Worm (Caenorhabditis elegans) whole organism, young adult: ENCODE results near the gene F09E5.8.

Source experiments
- B0261.1 ChIP-seq: sonication (generic microtip); optimal IDR thresholded peaks from 2 replicates; lab custom pipeline; 2016; ENCODE audit warnings: mild to moderate bottlenecking, missing genetic modification characterization, moderate library complexity, missing compliant biosample characterization
- D2030.7 ChIP-seq: fragments of 200-800 bp; sonication (Bioruptor generic); IDR thresholded peaks from 2 replicates; pipeline ENCODE4 v1.3.6; 2022; ENCODE audit warnings: missing genetic modification reagents, missing genetic modification characterization, missing compliant biosample characterization
- F22D6.2 ChIP-seq: sonication (generic microtip); optimal IDR thresholded peaks from 2 replicates; lab custom pipeline; 2016; ENCODE audit warnings: mild to moderate bottlenecking, missing genetic modification characterization, missing compliant biosample characterization
- F49E8.2 ChIP-seq: sonication (generic microtip); optimal IDR thresholded peaks from 3 replicates; lab custom pipeline; 2017; ENCODE audit warnings: missing genetic modification characterization, mild to moderate bottlenecking, missing compliant biosample characterization, antibody characterized with exemption, moderate library complexity; ENCODE audit not compliant: insufficient read depth
- F52B5.7 ChIP-seq: sonication (generic microtip); optimal IDR thresholded peaks from 2 replicates; lab custom pipeline; 2016; ENCODE audit warnings: mild to moderate bottlenecking, missing genetic modification characterization, missing compliant biosample characterization
- K11D2.4 ChIP-seq: fragments of 200-800 bp; sonication (Bioruptor generic); IDR thresholded peaks from 2 replicates; pipeline ENCODE4 v1.3.6; 2022; ENCODE audit warnings: missing genetic modification reagents, missing genetic modification characterization, missing compliant biosample characterization
- K12H6.12 ChIP-seq: fragments of 200-800 bp; sonication (Bioruptor generic); optimal IDR thresholded peaks from 2 replicates; lab custom pipeline; 2018; ENCODE audit warnings: mild to moderate bottlenecking, missing genetic modification characterization, missing compliant biosample characterization
- T07F8.4 ChIP-seq: sonication (generic microtip); optimal IDR thresholded peaks from 2 replicates; lab custom pipeline; 2016; ENCODE audit warnings: mild to moderate bottlenecking, missing genetic modification characterization, moderate library complexity, missing compliant biosample characterization
- Y53G8AR.9 ChIP-seq: fragments of 200-800 bp; sonication (Bioruptor generic); conservative IDR thresholded peaks from 2 replicates; pipeline ENCODE4 v1.3.6; 2022; ENCODE audit warnings: missing genetic modification reagents, missing genetic modification characterization, missing compliant biosample characterization
- Y95B8A.8 ChIP-seq: fragments of 200-800 bp; sonication (Bioruptor generic); IDR thresholded peaks from 2 replicates; pipeline ENCODE4 v1.3.6; 2022; ENCODE audit warnings: missing genetic modification reagents, missing genetic modification characterization, missing compliant biosample characterization
- ZK185.1 ChIP-seq: sonication (generic microtip); optimal IDR thresholded peaks from 2 replicates; lab custom pipeline; 2016; ENCODE audit warnings: mild to moderate bottlenecking, missing genetic modification characterization, missing compliant biosample characterization; ENCODE audit not compliant: poor library complexity, severe bottlenecking
- ama-1 ChIP-seq, 3 experiments: fragments of 150-350 bp in 1 of 3; sonication (generic microtip) in 2 of 3; optimal IDR thresholded peaks; 2 replicates each; lab custom pipeline; 2014 to 2018; ENCODE audit warnings: missing biosample characterization in 2 of 3, missing genetic modification characterization in 2 of 3, missing genetic modification reagents in 2 of 3
- aptf-2 ChIP-seq: fragments of 200-800 bp; sonication (Bioruptor generic); conservative IDR thresholded peaks from 2 replicates; pipeline ENCODE4 v1.3.6; 2022; ENCODE audit warnings: missing genetic modification reagents, missing genetic modification characterization, missing compliant biosample characterization
- aptf-3 ChIP-seq: fragments of 200-800 bp; sonication (Bioruptor generic); IDR thresholded peaks from 2 replicates; pipeline ENCODE4 v1.3.6; 2022; ENCODE audit warnings: missing genetic modification characterization, missing compliant biosample characterization
- atf-7 ChIP-seq: sonication (generic microtip); optimal IDR thresholded peaks from 2 replicates; lab custom pipeline; 2017; ENCODE audit warnings: mild to moderate bottlenecking, missing genetic modification characterization, missing compliant biosample characterization
- attf-5 ChIP-seq: fragments of 200-800 bp; sonication (Bioruptor generic); optimal IDR thresholded peaks from 2 replicates; lab custom pipeline; 2018; ENCODE audit warnings: mild to moderate bottlenecking, missing genetic modification characterization, missing compliant biosample characterization
- ccch-3 ChIP-seq: fragments of 200-800 bp; sonication (Bioruptor generic); optimal IDR thresholded peaks from 2 replicates; lab custom pipeline; 2018; ENCODE audit warnings: mild to moderate bottlenecking, missing genetic modification characterization, missing compliant biosample characterization
- cebp-2 ChIP-seq: fragments of 200-800 bp; sonication (Bioruptor generic); IDR thresholded peaks from 2 replicates; pipeline ENCODE4 v1.3.6; 2022; ENCODE audit warnings: missing genetic modification characterization, missing compliant biosample characterization
- ceh-40 ChIP-seq: fragments of 200-800 bp; sonication (Bioruptor generic); IDR thresholded peaks from 2 replicates; pipeline ENCODE4 v1.3.6; 2022; ENCODE audit warnings: missing genetic modification characterization, missing compliant biosample characterization
- ceh-79 ChIP-seq: sonication (generic microtip); optimal IDR thresholded peaks from 2 replicates; lab custom pipeline; 2017; ENCODE audit warnings: mild to moderate bottlenecking, missing genetic modification characterization, missing compliant biosample characterization
- dox-1 ChIP-seq: fragments of 200-800 bp; sonication (Bioruptor generic); IDR thresholded peaks from 2 replicates; pipeline ENCODE4 v1.3.6; 2022; ENCODE audit warnings: missing genetic modification reagents, missing genetic modification characterization, missing compliant biosample characterization
- dpl-1 ChIP-seq: fragments of 150-350 bp; optimal IDR thresholded peaks from 2 replicates; lab custom pipeline; 2014; ENCODE audit warnings: missing biosample characterization, missing genetic modification reagents, missing genetic modification characterization
- egl-44 ChIP-seq: fragments of 200-800 bp; sonication (Bioruptor generic); IDR thresholded peaks from 2 replicates; pipeline ENCODE4 v1.3.6; 2022; ENCODE audit warnings: missing genetic modification reagents, missing genetic modification characterization, missing compliant biosample characterization
- egrh-3 ChIP-seq: fragments of 200-800 bp; sonication (Bioruptor generic); IDR thresholded peaks from 2 replicates; pipeline ENCODE4 v1.3.6; 2022; ENCODE audit warnings: missing genetic modification reagents, missing genetic modification characterization, missing compliant biosample characterization
- gei-17 ChIP-seq: fragments of 200-800 bp; sonication (Bioruptor generic); optimal IDR thresholded peaks from 2 replicates; lab custom pipeline; 2018; ENCODE audit warnings: mild to moderate bottlenecking, missing genetic modification characterization, missing compliant biosample characterization
- him-1 ChIP-seq: sonication (generic microtip); optimal IDR thresholded peaks from 2 replicates; lab custom pipeline; 2016; ENCODE audit warnings: missing genotype, missing genetic modification reagents, missing genetic modification characterization, missing compliant biosample characterization
- hlh-12 ChIP-seq: sonication (generic microtip); optimal IDR thresholded peaks from 2 replicates; lab custom pipeline; 2016; ENCODE audit warnings: missing genetic modification characterization, missing compliant biosample characterization
- lag-1 ChIP-seq: fragments of 200-800 bp; sonication (Bioruptor generic); IDR thresholded peaks from 2 replicates; pipeline ENCODE4 v1.3.6; 2022; ENCODE audit warnings: missing genetic modification reagents, missing genetic modification characterization, missing compliant biosample characterization
- let-526 ChIP-seq: fragments of 200-800 bp; sonication (Bioruptor generic); IDR thresholded peaks from 2 replicates; pipeline ENCODE4 v1.3.6; 2022; ENCODE audit warnings: missing genetic modification reagents, missing genetic modification characterization, missing compliant biosample characterization
- lir-1 ChIP-seq: fragments of 200-800 bp; sonication (Bioruptor generic); conservative IDR thresholded peaks from 2 replicates; pipeline ENCODE4 v1.3.6; 2022; ENCODE audit warnings: missing genetic modification reagents, missing genetic modification characterization, missing compliant biosample characterization
- lsl-1 ChIP-seq: fragments of 200-800 bp; sonication (Bioruptor generic); optimal IDR thresholded peaks from 2 replicates; lab custom pipeline; 2018; ENCODE audit warnings: mild to moderate bottlenecking, missing genetic modification characterization, moderate library complexity, missing compliant biosample characterization
- mcd-1 ChIP-seq: fragments of 200-800 bp; sonication (Bioruptor generic); IDR thresholded peaks from 2 replicates; pipeline ENCODE4 v1.3.6; 2022; ENCODE audit warnings: missing genetic modification reagents, missing genetic modification characterization, missing compliant biosample characterization
- nfya-1 ChIP-seq: sonication (generic microtip); optimal IDR thresholded peaks from 2 replicates; lab custom pipeline; 2017; ENCODE audit warnings: antibody characterized with exemption, missing compliant biosample characterization, missing genetic modification characterization, borderline replicate concordance; ENCODE audit not compliant: insufficient read depth
- nfya-2 ChIP-seq: fragments of 200-800 bp; sonication (Bioruptor generic); IDR thresholded peaks from 2 replicates; pipeline ENCODE4 v1.3.6; 2022; ENCODE audit warnings: missing genetic modification reagents, missing genetic modification characterization, missing compliant biosample characterization
- nfyb-1 ChIP-seq: fragments of 200-800 bp; sonication (Bioruptor generic); IDR thresholded peaks from 2 replicates; pipeline ENCODE4 v1.3.6; 2022; ENCODE audit warnings: missing genetic modification reagents, missing genetic modification characterization, missing compliant biosample characterization
- nhr-120 ChIP-seq: fragments of 200-800 bp; sonication (Bioruptor generic); IDR thresholded peaks from 2 replicates; pipeline ENCODE4 v1.3.6; 2022; ENCODE audit warnings: missing genetic modification characterization, missing compliant biosample characterization
- nhr-27 ChIP-seq: fragments of 200-800 bp; sonication (Bioruptor generic); optimal IDR thresholded peaks from 2 replicates; lab custom pipeline; 2018; ENCODE audit warnings: mild to moderate bottlenecking, missing genetic modification characterization, moderate library complexity, missing compliant biosample characterization
- nhr-80 ChIP-seq: sonication (generic microtip); optimal IDR thresholded peaks from 2 replicates; lab custom pipeline; 2016; ENCODE audit warnings: missing genetic modification characterization, missing compliant biosample characterization
- pha-4 ChIP-seq: fragments of 150-350 bp; sonication (generic microtip); optimal IDR thresholded peaks from 2 replicates; lab custom pipeline; 2014; ENCODE audit warnings: missing biosample characterization, missing genetic modification reagents, missing genetic modification characterization
- rec-8 ChIP-seq, 2 experiments: sonication (generic microtip); optimal IDR thresholded peaks; 2 replicates each; lab custom pipeline; 2016; ENCODE audit warnings: mild to moderate bottlenecking in 2 of 2, missing genetic modification characterization in 2 of 2, missing genetic modification reagents in 2 of 2, missing genotype in 2 of 2, missing biosample characterization in 1 of 2, missing compliant biosample characterization in 1 of 2, moderate library complexity in 1 of 2
- sea-2 ChIP-seq: fragments of 200-800 bp; sonication (Bioruptor generic); IDR thresholded peaks from 2 replicates; pipeline ENCODE4 v1.3.6; 2022; ENCODE audit warnings: missing genetic modification characterization, missing compliant biosample characterization
- tbp1 ChIP-seq: fragments of 200-800 bp; sonication (Bioruptor generic); optimal IDR thresholded peaks from 2 replicates; lab custom pipeline; 2018; ENCODE audit warnings: mild to moderate bottlenecking, missing genetic modification characterization, missing compliant biosample characterization
- unc-130 ChIP-seq: sonication (generic microtip); optimal IDR thresholded peaks from 2 replicates; lab custom pipeline; 2016; ENCODE audit warnings: missing genetic modification reagents, missing genetic modification characterization, missing compliant biosample characterization
- unc-62 ChIP-seq: fragments of 150-350 bp; optimal IDR thresholded peaks from 2 replicates; lab custom pipeline; 2014; ENCODE audit warnings: missing biosample characterization, missing genetic modification reagents, missing genetic modification characterization
- zim-3 ChIP-seq: sonication (generic microtip); optimal IDR thresholded peaks from 2 replicates; lab custom pipeline; 2017; ENCODE audit warnings: mild to moderate bottlenecking, missing genetic modification characterization, moderate library complexity, missing compliant biosample characterization
- ztf-22 ChIP-seq: fragments of 200-800 bp; sonication (Bioruptor generic); optimal IDR thresholded peaks from 2 replicates; lab custom pipeline; 2018; ENCODE audit warnings: mild to moderate bottlenecking, missing genetic modification characterization, moderate library complexity, missing compliant biosample characterization
- ztf-26 ChIP-seq: sonication (generic microtip); optimal IDR thresholded peaks from 2 replicates; lab custom pipeline; 2017; ENCODE audit warnings: missing genetic modification characterization, missing compliant biosample characterization
- ztf-3 ChIP-seq: fragments of 200-800 bp; sonication (Bioruptor generic); optimal IDR thresholded peaks from 2 replicates; lab custom pipeline; 2018; ENCODE audit warnings: mild to moderate bottlenecking, missing genetic modification characterization, missing compliant biosample characterization

Gene F09E5.8

DNA sequence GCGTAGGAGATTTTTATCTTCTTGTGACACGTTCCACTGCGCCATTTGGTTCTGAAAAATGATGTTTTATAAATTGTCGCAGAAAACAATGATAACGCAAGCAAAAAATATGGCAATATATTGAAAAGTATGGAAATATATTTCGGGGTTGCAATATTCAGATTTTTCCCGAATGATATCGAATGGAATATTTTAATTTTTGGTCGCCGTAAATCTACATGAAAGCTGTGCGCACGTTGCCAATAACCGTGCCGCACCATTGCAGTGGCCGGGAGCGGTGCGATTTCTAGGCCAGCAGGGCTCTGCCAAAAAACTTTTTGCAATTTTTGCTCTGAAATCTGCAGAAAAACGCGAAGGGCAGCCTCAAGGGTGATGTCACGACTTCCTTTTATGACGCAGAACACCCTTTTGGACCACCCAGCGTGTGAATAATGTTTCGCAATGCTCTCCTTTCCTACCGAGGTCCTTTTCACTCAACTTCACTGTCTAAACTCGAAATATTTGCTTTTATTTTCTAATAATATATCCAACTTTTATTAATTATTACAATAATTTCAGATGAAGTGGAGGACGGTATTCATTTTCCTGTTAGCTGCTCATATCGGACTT is 7.8 kb downstream of the F09E5.8 start, which contains the start of the genes F09E5.11 and bmy-1 (continued):
- TF ChIP-seq ztf-26, result peak; percentile 7
- peak; percentile 80 for TF ChIP-seq ZK185.1
- no peak for TF ChIP-seq hlh-12 (tag; lab: Kevin White, UChicago)
- peak; percentile 86 for TF ChIP-seq lir-1 (GFP tag; lab: Robert Waterston, UW)
- TF ChIP-seq K12H6.12 (tag; lab: Kevin White, UChicago), result peak; percentile 80
- no peak for TF ChIP-seq pha-4 (tag; lab: Kevin White, UChicago)
- peak; percentile 84 for TF ChIP-seq mcd-1
- TF ChIP-seq lsl-1 (GFP tag; lab: Kevin White, UChicago), result peak; percentile 71
- TF ChIP-seq atf-7 (tag; lab: Kevin White, UChicago), result peak; percentile 81
- peak; percentile 91 for TF ChIP-seq let-526 (GFP tag; lab: Robert Waterston, UW)
- TF ChIP-seq nhr-27 (tag; lab: Kevin White, UChicago), result no peak
- no peak for TF ChIP-seq him-1 (tag; lab: Kevin White, UChicago)
- TF ChIP-seq ztf-3 (GFP tag; lab: Kevin White, UChicago), result no peak
- TF ChIP-seq zim-3 (tag; lab: Kevin White, UChicago), result no peak
- TF ChIP-seq unc-130 (GFP tag; lab: Kevin White, UChicago), result peak; percentile 84
- peak; percentile 96 for TF ChIP-seq dox-1
- peak; percentile 87 for TF ChIP-seq K11D2.4 (GFP tag; lab: Robert Waterston, UW)
- TF ChIP-seq ceh-40, result 0 out of 2 replicates have a peak, but pooled peaks have one; percentile 39
- TF ChIP-seq ztf-22 (GFP tag; lab: Kevin White, UChicago), result no peak
- no peak for TF ChIP-seq T07F8.4 (tag; lab: Kevin White, UChicago)
- no peak for TF ChIP-seq aptf-3
- TF ChIP-seq sea-2 (GFP tag; lab: Robert Waterston, UW), result no peak
- no peak for TF ChIP-seq dpl-1 (GFP tag; lab: Kevin White, UChicago)
- peak in 1 of 2 experiments; percentile 60 for TF ChIP-seq rec-8 (tag; optimal IDR thresholded peaks at IDR 0.05; lab: Kevin White, UChicago)
- TF ChIP-seq nfya-1 (tag; lab: Kevin White, UChicago), result no peak
- TF ChIP-seq attf-5, result peak; percentile 97
- peak; percentile 72; the same call in 1 of the 2 replicates for TF ChIP-seq egl-44 (GFP tag; lab: Robert Waterston, UW)
- peak; percentile 49 for TF ChIP-seq F52B5.7 (tag; lab: Kevin White, UChicago)
- no peak for TF ChIP-seq cebp-2
- TF ChIP-seq egrh-3 (GFP tag; lab: Robert Waterston, UW), result peak; percentile 72
- no peak for TF ChIP-seq ceh-79
- no peak for TF ChIP-seq nfya-2
- TF ChIP-seq nfyb-1, result peak; percentile 80
- TF ChIP-seq ccch-3 (GFP tag; lab: Kevin White, UChicago), result peak; percentile 74
- no peak for TF ChIP-seq F22D6.2
- TF ChIP-seq lag-1 (GFP tag; lab: Robert Waterston, UW), result no peak
- no peak for TF ChIP-seq ama-1 (optimal IDR thresholded peaks at IDR 0.05; lab: Kevin White, UChicago)
- TF ChIP-seq ama-1 (GFP tag; optimal IDR thresholded peaks at IDR 0.05; lab: Kevin White, UChicago), result no peak
- TF ChIP-seq B0261.1 (tag; lab: Kevin White, UChicago), result peak; percentile 26
- TF ChIP-seq D2030.7 (GFP tag; lab: Robert Waterston, UW), result peak; percentile 79
- 0 out of 2 replicates have a peak, but pooled peaks have one; percentile 29 for TF ChIP-seq Y53G8AR.9 (GFP tag; lab: Robert Waterston, UW)
- TF ChIP-seq Y95B8A.8, result 0 out of 2 replicates have a peak, but pooled peaks have one; percentile 48
- TF ChIP-seq aptf-2 (GFP tag; lab: Robert Waterston, UW), result peak; percentile 83
- TF ChIP-seq unc-62 (GFP tag; lab: Kevin White, UChicago), result no peak
- peak; percentile 64 for TF ChIP-seq tbp1 (GFP tag; lab: Kevin White, UChicago)
- no peak for TF ChIP-seq gei-17 (GFP tag; lab: Kevin White, UChicago)
- no peak for TF ChIP-seq nhr-120 (GFP tag; lab: Robert Waterston, UW)
- TF ChIP-seq nhr-80, result peak; percentile 67
- TF ChIP-seq F49E8.2 (tag; lab: Kevin White, UChicago), result peak; percentile 16
